Fruit fly (Drosophila melanogaster) whole organism, prepupa: ENCODE data around the gene CG31810.

Experiments
- CG11294 ChIP-seq: fragments of 200-800 bp; sonication (Bioruptor generic); IDR thresholded peaks from 2 replicates; pipeline ENCODE4 v1.3.6; 2022; ENCODE audit warnings: missing biosample characterization, missing genetic modification characterization
- CG15336 ChIP-seq: fragments of 200-800 bp; sonication (Bioruptor generic); IDR thresholded peaks from 2 replicates; pipeline ENCODE4 v1.3.6; 2022; ENCODE audit warnings: missing biosample characterization, missing genetic modification characterization
- CG6854 ChIP-seq: fragments of 200-800 bp; sonication (Bioruptor generic); optimal IDR thresholded peaks from 2 replicates; lab custom pipeline; 2017; ENCODE audit warnings: missing biosample characterization, mild to moderate bottlenecking, missing genetic modification characterization
- OdsH ChIP-seq: fragments of 200-800 bp; sonication (Bioruptor generic); optimal IDR thresholded peaks from 3 replicates; lab custom pipeline; 2016; ENCODE audit warnings: missing biosample characterization, missing genetic modification characterization
- vri ChIP-seq: fragments of 200-800 bp; sonication (Bioruptor generic); optimal IDR thresholded peaks from 3 replicates; lab custom pipeline; 2016; ENCODE audit warnings: missing biosample characterization, mild to moderate bottlenecking, missing genetic modification characterization

DNA sequence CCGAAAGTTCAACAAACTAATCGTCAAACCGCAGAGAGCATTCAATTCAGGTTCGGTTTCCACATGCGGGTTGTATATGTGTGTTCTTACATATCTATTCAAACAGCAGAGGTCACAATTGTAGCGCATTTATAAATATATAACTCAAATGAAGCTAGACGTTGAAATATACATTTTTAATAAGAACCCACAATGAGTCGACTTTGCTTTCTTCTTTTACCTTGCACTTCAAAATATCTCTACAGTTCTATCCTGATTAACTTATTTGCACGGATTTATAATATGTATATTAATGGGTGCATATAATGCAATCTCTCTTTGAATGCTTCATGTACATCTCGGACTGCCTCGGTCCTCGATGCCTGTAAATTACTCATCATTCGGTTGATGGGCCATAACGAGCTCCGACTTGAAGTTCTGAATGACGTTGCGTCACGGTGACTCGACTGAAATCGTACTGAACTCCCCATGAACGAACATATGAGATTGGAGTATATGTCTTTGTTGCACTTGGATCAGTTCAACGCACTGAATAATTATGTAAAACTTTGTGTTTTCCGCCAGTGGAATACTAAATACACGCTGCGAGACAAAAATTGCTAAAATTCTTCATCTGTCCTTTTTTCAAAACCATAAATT, 33.7 kb downstream of the CG31810 start:
- no peak for TF ChIP-seq CG6854 (GFP tag; lab: Kevin White, UChicago)
- peak; percentile 84 for TF ChIP-seq CG15336 (GFP tag; lab: Robert Waterston, UW)
- TF ChIP-seq CG11294 (GFP tag; lab: Robert Waterston, UW): peak; percentile 56; the same call in 1 of the 2 replicates
- TF ChIP-seq OdsH (GFP tag; lab: Kevin White, UChicago): peak; percentile 75
- peak; percentile 71 for TF ChIP-seq vri (GFP tag; lab: Kevin White, UChicago)
